Worm (Caenorhabditis elegans): Measurements from ENCODE around the gene F59F4.3.

- TF ChIP-seq aptf-3 (GFP tag; IDR thresholded peaks at IDR 0.05) (no peak), pha-4 (tag; optimal IDR thresholded peaks at IDR 0.05) (no peak), ztf-28 (GFP tag; IDR thresholded peaks at IDR 0.05) (no peak), zfh-2 (GFP tag; conservative IDR thresholded peaks at IDR 0.05) (no peak), unc-62 (GFP tag; optimal IDR thresholded peaks at IDR 0.05) (no peak), ceh-40 (GFP tag; IDR thresholded peaks at IDR 0.05) (no peak), rpc-1 (optimal IDR thresholded peaks at IDR 0.05) (no peak), rpc-1 (tag; optimal IDR thresholded peaks at IDR 0.05) (no peak), madf-6 (GFP tag; IDR thresholded peaks at IDR 0.05) (no peak), ets-4 (GFP tag; optimal IDR thresholded peaks at IDR 0.05) (no peak), ztf-25 (GFP tag; IDR thresholded peaks at IDR 0.05) (no peak), ztf-18 (tag; optimal IDR thresholded peaks at IDR 0.05) (no peak), K11D2.4 (GFP tag; IDR thresholded peaks at IDR 0.05) (no peak), lin-54 (GFP tag; optimal IDR thresholded peaks at IDR 0.05) (no peak), lin-35 (GFP tag; optimal IDR thresholded peaks at IDR 0.05) (no peak)
Measured at ce11 chrX:15887989-15888388, 40.6 kb upstream of the F59F4.3 start.
